Fruit fly (Drosophila melanogaster): Measurements from ENCODE around the gene Ktl.
A peak's percentile ranks its signal among the peaks of the same experiment; 100 is the strongest.

Ktl gene

DNA sequence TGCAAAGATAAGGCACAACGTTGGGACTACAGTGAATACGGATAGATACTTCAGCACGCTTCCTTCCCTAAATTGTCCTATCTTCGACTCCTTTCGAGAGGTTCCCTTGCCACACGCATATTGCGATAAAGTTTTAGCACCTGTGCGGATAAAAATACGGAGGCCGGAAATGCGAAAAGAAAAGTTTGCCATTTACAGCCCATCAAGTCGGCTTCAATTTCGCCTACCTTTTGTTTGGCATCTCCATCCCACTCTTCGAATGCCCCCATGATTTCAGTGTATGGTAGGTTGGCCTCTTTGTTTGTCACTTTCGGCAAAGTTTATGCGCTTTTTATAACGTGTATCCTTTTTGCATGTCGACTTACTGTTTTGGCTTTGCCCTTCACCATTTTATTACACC, 20.4 kb downstream of the Ktl start:
- no peak for TF ChIP-seq CG8301 (tag; optimal IDR thresholded peaks at IDR 0.05)
- no peak for TF ChIP-seq CG4496 (GFP tag; IDR thresholded peaks at IDR 0.05)
- no peak for TF ChIP-seq CG12605 (GFP tag; IDR thresholded peaks at IDR 0.05)
- TF ChIP-seq Pif1A (GFP tag; optimal IDR thresholded peaks at IDR 0.05) = no peak
- TF ChIP-seq Snoo (tag; optimal IDR thresholded peaks at IDR 0.05) = no peak
- no peak for TF ChIP-seq gl (tag; optimal IDR thresholded peaks at IDR 0.05)
- TF ChIP-seq CG32121 (GFP tag; IDR thresholded peaks at IDR 0.05) = no peak

DNA sequence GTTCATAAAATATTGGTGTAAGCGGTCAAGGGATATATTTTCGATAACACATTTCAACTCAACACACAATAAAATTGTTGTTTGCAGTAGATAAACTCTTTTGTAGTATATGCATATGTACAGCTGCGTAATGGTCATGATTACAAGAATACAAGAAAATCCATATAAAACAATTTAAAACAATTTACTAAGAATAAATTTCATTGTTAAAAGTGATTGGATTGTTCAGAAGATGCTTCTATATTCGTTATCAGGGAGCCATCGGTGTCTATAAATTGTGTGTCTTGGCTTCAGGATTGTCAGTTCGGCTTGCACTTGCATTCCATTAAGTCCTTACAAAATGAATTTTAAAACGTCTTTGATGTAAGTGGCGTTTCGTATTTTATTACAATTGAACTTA, 23.5 kb downstream of the Ktl start, which contains the start of gene TotB:
Gene TotB, plus strand, starts transcription at position 301 of the 400 bp plus-strand sequence.
- TF ChIP-seq Snoo (tag; optimal IDR thresholded peaks at IDR 0.05) (no peak), Ets98B (GFP tag; IDR thresholded peaks at IDR 0.05) (no peak), D1 (tag; optimal IDR thresholded peaks at IDR 0.05) (no peak), CG15710 (tag; optimal IDR thresholded peaks at IDR 0.05) (no peak), CG17806 (tag; optimal IDR thresholded peaks at IDR 0.05) (no peak), rn (GFP tag; IDR thresholded peaks at IDR 0.05) (no peak), CG8301 (tag; optimal IDR thresholded peaks at IDR 0.05) (no peak), fd96Ca (GFP tag; IDR thresholded peaks at IDR 0.05) (no peak), CG13204 (GFP tag; optimal IDR thresholded peaks at IDR 0.05) (no peak), CG8159 (tag; optimal IDR thresholded peaks at IDR 0.05) (no peak), Pif1B (GFP tag; optimal IDR thresholded peaks at IDR 0.05) (no peak), CG10348 (GFP tag; IDR thresholded peaks at IDR 0.05) (no peak), CG32121 (GFP tag; IDR thresholded peaks at IDR 0.05) (no peak)

DNA sequence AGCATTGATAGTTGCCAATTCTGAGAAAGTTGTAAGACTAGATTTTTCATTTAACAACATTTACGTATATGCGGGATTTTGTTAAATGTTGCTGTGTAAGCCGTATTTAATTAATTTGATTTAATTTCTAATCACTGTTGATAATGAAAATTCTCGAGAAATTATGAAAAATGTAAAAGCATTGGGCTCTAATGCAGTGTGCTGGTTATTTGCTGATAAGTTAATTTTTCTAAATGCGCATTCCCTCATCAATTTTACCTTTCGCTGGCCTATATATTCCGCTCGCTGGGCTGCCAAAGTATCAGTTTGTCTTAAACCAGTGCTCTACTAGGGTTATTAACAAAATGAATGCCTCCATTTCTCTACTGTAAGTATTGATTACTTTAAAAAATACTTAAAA, 24.4 kb downstream of the Ktl start, which contains the start of gene TotC:
Gene TotC, plus strand, starts transcription at position 301 of the 400 bp plus-strand sequence.
- TF ChIP-seq Snoo (tag; optimal IDR thresholded peaks at IDR 0.05) = no peak
- no peak for TF ChIP-seq CG8301 (tag; optimal IDR thresholded peaks at IDR 0.05)
- no peak for TF ChIP-seq CG34367 (tag; optimal IDR thresholded peaks at IDR 0.05)
- no peak for TF ChIP-seq CG17806 (tag; optimal IDR thresholded peaks at IDR 0.05)
- no peak for TF ChIP-seq CG9948 (tag; optimal IDR thresholded peaks at IDR 0.05)
- TF ChIP-seq Ets98B (GFP tag; IDR thresholded peaks at IDR 0.05) = no peak
- no peak for TF ChIP-seq CG14655 (GFP tag; optimal IDR thresholded peaks at IDR 0.05)
- no peak for TF ChIP-seq rn (GFP tag; IDR thresholded peaks at IDR 0.05)
- no peak for TF ChIP-seq CG4496 (GFP tag; IDR thresholded peaks at IDR 0.05)
- TF ChIP-seq CG13204 (GFP tag; optimal IDR thresholded peaks at IDR 0.05) = no peak
- TF ChIP-seq gl (tag; optimal IDR thresholded peaks at IDR 0.05) = no peak
- no peak for TF ChIP-seq CG10348 (GFP tag; IDR thresholded peaks at IDR 0.05)
- no peak for TF ChIP-seq Pif1B (GFP tag; optimal IDR thresholded peaks at IDR 0.05)
- TF ChIP-seq Pif1A (GFP tag; optimal IDR thresholded peaks at IDR 0.05) = no peak
- TF ChIP-seq CG15710 (tag; optimal IDR thresholded peaks at IDR 0.05) = no peak
- no peak for TF ChIP-seq EcR (GFP tag; optimal IDR thresholded peaks at IDR 0.05)
- no peak for TF ChIP-seq D1 (tag; optimal IDR thresholded peaks at IDR 0.05)
- TF ChIP-seq CG32121 (GFP tag; IDR thresholded peaks at IDR 0.05) = no peak
- no peak for TF ChIP-seq CG12605 (GFP tag; IDR thresholded peaks at IDR 0.05)

DNA sequence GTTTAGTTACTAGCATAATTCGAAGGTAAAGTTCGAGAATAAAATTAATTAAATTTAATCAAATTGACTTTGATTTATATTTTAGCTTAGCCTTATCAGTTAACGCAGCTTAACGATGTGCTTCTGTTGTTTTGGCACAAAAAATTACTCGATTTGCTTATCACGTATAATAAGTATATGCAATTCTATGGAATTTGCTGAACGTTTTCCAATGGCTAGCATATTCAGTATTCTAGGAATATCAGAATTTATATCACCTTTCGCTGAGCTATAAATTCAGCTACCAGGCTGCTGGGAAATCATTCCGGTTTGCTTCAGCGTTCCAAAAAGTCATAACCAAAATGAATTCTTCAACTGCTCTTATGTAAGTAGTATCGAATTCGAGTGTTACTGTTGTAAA, 26.4 kb downstream of the Ktl start, which contains the start of gene TotA:
Gene TotA, plus strand, starts transcription at position 301 of the 400 bp plus-strand sequence.
- TF ChIP-seq rn (GFP tag; IDR thresholded peaks at IDR 0.05) = no peak

- no peak for TF ChIP-seq Pif1B (GFP tag; optimal IDR thresholded peaks at IDR 0.05)
- no peak for TF ChIP-seq Ets98B (GFP tag; IDR thresholded peaks at IDR 0.05)
Observed at dm6 chr3R:20866204-20866603, 30.9 kb downstream of the Ktl start, which contains the start of gene KaiR1D. Gene KaiR1D, minus strand, starts transcription at chr3R:20866231.

- TF ChIP-seq CG17806 (tag; optimal IDR thresholded peaks at IDR 0.05) = no peak
Observed at dm6 chr3R:20859845-20860244, 37.3 kb downstream of the Ktl start, which contains the start of gene Ir93a. Gene Ir93a, minus strand, starts transcription at chr3R:20859945.

- TF ChIP-seq Snoo (tag; optimal IDR thresholded peaks at IDR 0.05) (peak; percentile 24), CG17806 (tag; optimal IDR thresholded peaks at IDR 0.05) (no peak)
Observed at dm6 chr3R:20850395-20851039, 46.6 kb downstream of the Ktl start, which contains the start of gene RpS30. Gene RpS30, plus strand, starts transcription at chr3R:20850516.

DNA sequence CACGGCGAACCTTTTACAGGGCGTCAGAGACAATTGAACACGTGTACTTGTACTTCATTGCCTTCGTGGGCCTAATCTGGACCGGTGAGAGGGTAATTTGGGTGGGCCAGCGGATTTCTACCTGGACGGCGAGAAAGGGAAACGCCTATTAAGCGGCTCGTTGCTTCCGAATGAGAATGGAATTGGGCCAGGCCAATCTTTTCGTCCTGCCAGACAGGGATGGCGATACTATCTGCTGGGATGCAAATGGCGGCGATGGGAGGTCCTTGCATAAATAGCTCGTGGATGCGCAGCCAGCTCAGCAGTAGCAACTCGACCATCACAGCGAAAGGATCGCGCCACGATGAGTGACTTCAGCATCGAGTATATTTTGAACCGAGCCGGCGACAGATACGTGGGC, 50.4 kb downstream of the Ktl start, which contains the start of gene CG15696:
Gene CG15696, plus strand, starts transcription at position 301 of the 400 bp plus-strand sequence.
- TF ChIP-seq CG12605 (GFP tag; IDR thresholded peaks at IDR 0.05) (no peak), EcR (GFP tag; optimal IDR thresholded peaks at IDR 0.05) (no peak), CG9948 (tag; optimal IDR thresholded peaks at IDR 0.05) (no peak), Ets98B (GFP tag; IDR thresholded peaks at IDR 0.05) (no peak), CG10348 (GFP tag; IDR thresholded peaks at IDR 0.05) (no peak), rn (GFP tag; IDR thresholded peaks at IDR 0.05) (no peak), Snoo (tag; optimal IDR thresholded peaks at IDR 0.05) (no peak), fd96Ca (GFP tag; IDR thresholded peaks at IDR 0.05) (no peak), CG17806 (tag; optimal IDR thresholded peaks at IDR 0.05) (no peak), CG15710 (tag; optimal IDR thresholded peaks at IDR 0.05) (no peak), CG4496 (GFP tag; IDR thresholded peaks at IDR 0.05) (no peak), CG8301 (tag; optimal IDR thresholded peaks at IDR 0.05) (no peak), CG34367 (tag; optimal IDR thresholded peaks at IDR 0.05) (no peak), CG14655 (GFP tag; optimal IDR thresholded peaks at IDR 0.05) (no peak), gl (tag; optimal IDR thresholded peaks at IDR 0.05) (no peak)
